Worm (Caenorhabditis elegans) whole organism, L4 larva: Measurements from ENCODE around the gene nlp-33.

ENCODE experiments used
- ceh-82 ChIP-seq: sonication (generic microtip); optimal IDR thresholded peaks from 2 replicates; lab custom pipeline; 2017; ENCODE audit warnings: missing biosample characterization, missing genetic modification characterization
- nhr-11 ChIP-seq: fragments of 150-350 bp; optimal IDR thresholded peaks from 2 replicates; lab custom pipeline; 2014; ENCODE audit warnings: missing biosample characterization, missing genetic modification characterization
- nhr-25 ChIP-seq: sonication (generic microtip); optimal IDR thresholded peaks from 2 replicates; lab custom pipeline; 2017; ENCODE audit warnings: missing genetic modification characterization, mild to moderate bottlenecking, missing compliant biosample characterization, antibody characterized with exemption, moderate library complexity, borderline replicate concordance; ENCODE audit not compliant: insufficient read depth
- nhr-77 ChIP-seq: fragments of 150-350 bp; optimal IDR thresholded peaks from 2 replicates; lab custom pipeline; 2014; ENCODE audit warnings: missing biosample characterization, missing genetic modification characterization
- snpc-4 ChIP-seq: fragments of 150-350 bp; optimal IDR thresholded peaks from 2 replicates; lab custom pipeline; 2014; ENCODE audit warnings: missing biosample characterization, missing genetic modification characterization
- unc-130 ChIP-seq: sonication (generic microtip); optimal IDR thresholded peaks from 2 replicates; lab custom pipeline; 2016; ENCODE audit warnings: missing genetic modification reagents, missing genetic modification characterization, missing compliant biosample characterization
- unc-39 ChIP-seq: sonication (generic microtip); optimal IDR thresholded peaks from 2 replicates; lab custom pipeline; 2017; ENCODE audit warnings: missing biosample characterization, missing genetic modification characterization

ce11 chrV:11174663-11175062, 27.5 kb downstream of the nlp-33 start:
- peak; percentile 84 for TF ChIP-seq snpc-4 (tag; lab: Kevin White, UChicago)
- TF ChIP-seq nhr-77 = no peak
- no peak for TF ChIP-seq unc-130 (GFP tag; lab: Kevin White, UChicago)
- TF ChIP-seq nhr-25 = no peak
- TF ChIP-seq ceh-82 (tag; lab: Kevin White, UChicago) = no peak
- no peak for TF ChIP-seq unc-39 (tag; lab: Kevin White, UChicago)
- peak; percentile 35 for TF ChIP-seq nhr-11 (tag; lab: Kevin White, UChicago)
